Fruit fly (Drosophila melanogaster) Kc167 (cell line): ENCODE measurements around the gene Chc.
"Not testable (repeated sequence)": the region's sequence is repeated elsewhere in the genome, so short reads cannot be mapped to it uniquely, and the experiment has no call there.

Experiments
- Myc ChIP-seq: fragments of >200 bp; optimal IDR thresholded peaks from 2 replicates; lab custom pipeline; 2017; ENCODE audit warnings: missing external identifiers
- Sin3A ChIP-seq: fragments of >200 bp; optimal IDR thresholded peaks from 2 replicates; lab custom pipeline; 2018; ENCODE audit warnings: missing external identifiers
- h ChIP-seq: fragments of >200 bp; optimal IDR thresholded peaks from 3 replicates; lab custom pipeline; 2018; ENCODE audit warnings: missing external identifiers
- insv ChIP-seq: fragments of >200 bp; optimal IDR thresholded peaks from 3 replicates; lab custom pipeline; 2018; ENCODE audit warnings: missing external identifiers
- psq ChIP-seq: fragments of >200 bp; optimal IDR thresholded peaks from 2 replicates; lab custom pipeline; 2017; ENCODE audit warnings: missing external identifiers
- ttk ChIP-seq: sonication (Bioruptor generic); optimal IDR thresholded peaks from 2 replicates; lab custom pipeline; 2017; ENCODE audit warnings: missing external identifiers

Gene Chc

dm6 chrX:15802880-15803650 is 32.2 kb downstream of the Chc start:
- no peak for TF ChIP-seq Sin3A (lab: Kevin White, UChicago)
- no peak for TF ChIP-seq ttk (lab: Kevin White, UChicago)
- TF ChIP-seq h (lab: Kevin White, UChicago), result no peak
- TF ChIP-seq insv, result no peak
- no peak for TF ChIP-seq Myc (lab: Kevin White, UChicago)
- no peak for TF ChIP-seq psq

dm6 chrX:15799085-15799557 is 36.2 kb downstream of the Chc start, which contains the start of the genes sordd2 and CG15602:
Gene sordd2, minus strand, starts transcription at chrX:15799162.
Gene CG15602, plus strand, starts transcription at chrX:15799426.
- not testable (repeated sequence) for TF ChIP-seq ttk, h, Myc (lab: Kevin White, UChicago)

DNA sequence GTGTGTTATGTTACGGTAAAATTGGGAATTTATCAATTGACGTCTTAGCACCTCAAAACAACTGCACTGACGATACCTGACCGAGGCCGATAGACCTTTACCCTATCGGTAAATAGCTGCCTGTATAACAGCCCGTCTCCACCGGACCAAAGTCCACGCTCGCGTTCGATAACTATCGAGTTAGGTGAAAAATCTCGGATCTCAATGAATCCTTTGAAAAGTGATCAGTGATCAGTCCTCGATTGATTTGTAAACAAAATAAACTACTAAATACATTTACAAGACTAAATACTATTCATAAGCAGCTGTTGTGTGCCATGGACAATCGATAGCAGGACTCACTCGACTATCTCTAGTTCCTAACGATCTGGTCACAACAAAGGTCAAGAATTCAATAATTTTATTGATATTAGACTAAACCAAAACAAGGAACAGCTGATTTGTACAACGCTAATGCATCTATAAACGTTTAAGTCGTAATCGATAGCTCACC is 39.3 kb downstream of the Chc start, which contains the start of gene sordd1:
TSS of gene sordd1 (minus strand) at position 78 of the 493 bp plus-strand sequence.
- TF ChIP-seq insv; ttk (lab: Kevin White, UChicago); psq: not testable (repeated sequence)

- no peak for TF ChIP-seq Myc (lab: Kevin White, UChicago)
- no peak for TF ChIP-seq psq
These were observed 46.8 kb downstream of the Chc start, which contains the start of gene Rhp for dm6 chrX:15788235-15789187. Gene Rhp, plus strand, starts transcription at chrX:15788897.

dm6 chrX:15786242-15786641 is 49.0 kb downstream of the Chc start:
- TF ChIP-seq psq (no peak), h (lab: Kevin White, UChicago) (no peak), Sin3A (lab: Kevin White, UChicago) (no peak), insv (no peak), ttk (lab: Kevin White, UChicago) (no peak), Myc (lab: Kevin White, UChicago) (no peak)

DNA sequence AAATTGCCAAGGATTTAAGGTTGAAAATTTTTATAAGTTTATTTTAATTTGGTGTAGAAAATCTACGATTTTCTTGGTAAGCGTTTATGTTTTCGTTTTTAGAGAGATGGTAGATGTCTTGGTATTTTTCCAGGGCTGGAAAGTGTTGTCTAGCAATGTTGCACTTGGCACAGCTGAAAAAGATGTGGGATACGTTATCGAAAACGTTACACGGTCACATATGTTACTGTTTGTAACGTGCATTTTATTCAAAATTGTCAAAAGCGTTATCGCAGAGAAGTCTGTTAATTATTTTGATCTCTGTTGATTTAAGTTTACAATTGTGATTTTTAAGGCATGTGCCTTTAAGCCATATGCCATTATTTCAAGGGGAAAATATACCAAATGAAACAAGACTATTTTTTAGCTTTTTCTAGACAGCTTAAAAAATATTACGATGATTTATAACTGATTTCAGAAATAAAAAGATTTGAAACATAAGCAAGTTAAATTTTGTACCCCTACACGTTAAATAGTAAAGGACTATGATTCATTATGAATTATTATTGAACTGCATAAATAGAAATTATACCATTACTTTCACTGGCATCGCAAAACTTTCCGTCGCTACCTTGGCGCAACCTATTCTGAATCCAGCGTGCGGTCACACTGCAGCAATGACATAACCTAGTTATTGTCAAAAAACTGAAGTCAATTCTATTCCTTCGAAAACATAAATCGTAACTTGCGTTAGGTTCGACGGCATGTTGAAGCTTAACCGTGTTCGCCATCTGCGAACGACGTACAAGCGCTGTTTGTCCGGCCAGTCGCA is 49.7 kb downstream of the Chc start, which contains the start of the genes Paf-AHalpha and mRpS30:
TSS of gene Paf-AHalpha (minus strand) at position 155 of the 811 bp plus-strand sequence.
TSS of gene mRpS30 (plus strand) at position 619 of the 811 bp plus-strand sequence.
- TF ChIP-seq psq (no peak), Myc (lab: Kevin White, UChicago) (no peak), Sin3A (lab: Kevin White, UChicago) (no peak), insv (no peak), h (lab: Kevin White, UChicago) (no peak), ttk (lab: Kevin White, UChicago) (no peak)

- no peak for TF ChIP-seq insv
- TF ChIP-seq Sin3A (lab: Kevin White, UChicago), result no peak
- TF ChIP-seq ttk (lab: Kevin White, UChicago), result no peak
- TF ChIP-seq h (lab: Kevin White, UChicago), result no peak
- TF ChIP-seq psq, result no peak
- TF ChIP-seq Myc (lab: Kevin White, UChicago), result no peak
These were observed 51.7 kb downstream of the Chc start, which contains the start of gene Efhc1.1 for dm6 chrX:15783610-15784009. Gene Efhc1.1, minus strand, starts transcription at chrX:15783710.

dm6 chrX:15778846-15779245 is 56.4 kb downstream of the Chc start, which contains the start of gene CG43673:
Gene CG43673, plus strand, starts transcription at chrX:15779146.
- TF ChIP-seq Myc (lab: Kevin White, UChicago), result no peak
